Worm (Caenorhabditis elegans) whole organism, L4 larva: Measurements from ENCODE around the gene srw-60.
A peak's percentile ranks its signal among the peaks of the same experiment; 100 is the strongest.

ENCODE experiments used
- F10B5.3 ChIP-seq: sonication (generic microtip); optimal IDR thresholded peaks from 2 replicates; lab custom pipeline; 2016; ENCODE audit warnings: mild to moderate bottlenecking, missing genetic modification characterization, missing compliant biosample characterization
- F44E2.7 ChIP-seq: fragments of 200-800 bp; sonication (Bioruptor generic); IDR thresholded peaks from 2 replicates; pipeline ENCODE4 v2.1.2; 2022; ENCODE audit warnings: missing genetic modification characterization, missing compliant biosample characterization
- T20F7.1 ChIP-seq: fragments of 200-800 bp; sonication (Bioruptor generic); optimal IDR thresholded peaks from 2 replicates; lab custom pipeline; 2018; ENCODE audit warnings: mild to moderate bottlenecking, missing genetic modification characterization, missing compliant biosample characterization
- Y48G9A.11 ChIP-seq: fragments of 200-800 bp; sonication (Bioruptor generic); IDR thresholded peaks from 2 replicates; pipeline ENCODE4 v1.3.6; 2022; ENCODE audit warnings: missing genetic modification reagents, missing genetic modification characterization, missing compliant biosample characterization
- ZK546.5 ChIP-seq, 2 experiments: sonication (generic microtip); optimal IDR thresholded peaks; 2 replicates each; lab custom pipeline; 2017; ENCODE audit warnings: missing biosample characterization in 2 of 2, missing genetic modification characterization in 2 of 2
- aha-1 ChIP-seq: fragments of 150-350 bp; peaks from one replicate; lab custom pipeline; 2014; ENCODE audit warnings: missing biosample characterization, missing genetic modification characterization
- ama-1 ChIP-seq: fragments of 150-350 bp; optimal IDR thresholded peaks from 2 replicates; lab custom pipeline; 2014; ENCODE audit warnings: inconsistent platforms, mixed read lengths
- attf-4 ChIP-seq: sonication (generic microtip); optimal IDR thresholded peaks from 3 replicates; lab custom pipeline; 2017; ENCODE audit warnings: missing biosample characterization, missing genetic modification characterization
- ceh-20 ChIP-seq: fragments of 200-800 bp; sonication (Bioruptor generic); IDR thresholded peaks from 2 replicates; pipeline ENCODE4 v1.3.6; 2022; ENCODE audit warnings: missing genetic modification reagents, missing genetic modification characterization, missing compliant biosample characterization
- ceh-32 ChIP-seq: sonication (generic microtip); optimal IDR thresholded peaks from 2 replicates; lab custom pipeline; 2016; ENCODE audit warnings: mild to moderate bottlenecking, missing genetic modification characterization, missing compliant biosample characterization; ENCODE audit not compliant: poor library complexity
- ces-1 ChIP-seq: fragments of 150-350 bp; sonication (generic microtip); optimal IDR thresholded peaks from 4 replicates; lab custom pipeline; 2014; ENCODE audit warnings: missing biosample characterization, missing genetic modification reagents, missing genetic modification characterization
- cey-2 ChIP-seq: sonication (generic microtip); optimal IDR thresholded peaks from 3 replicates; lab custom pipeline; 2017; ENCODE audit warnings: missing genetic modification characterization, mild to moderate bottlenecking, missing compliant biosample characterization, antibody characterized with exemption, borderline replicate concordance; ENCODE audit not compliant: insufficient read depth
- ctbp-1 ChIP-seq: fragments of 200-800 bp; sonication (Bioruptor generic); IDR thresholded peaks from 2 replicates; pipeline ENCODE4 v1.3.6; 2022; ENCODE audit warnings: missing genetic modification reagents, missing genetic modification characterization, missing compliant biosample characterization
- daf-16 ChIP-seq, 3 experiments: sonication (generic microtip); optimal IDR thresholded peaks; 2 replicates each; lab custom pipeline; 2016 to 2017; ENCODE audit warnings: missing genetic modification characterization in 3 of 3, missing genetic modification reagents in 3 of 3, mild to moderate bottlenecking in 2 of 3, missing compliant biosample characterization in 2 of 3, missing biosample characterization in 1 of 3, moderate library complexity in 1 of 3
- dmd-6 ChIP-seq: fragments of 200-800 bp; sonication (Bioruptor generic); IDR thresholded peaks from 2 replicates; pipeline ENCODE4 v1.3.6; 2022; ENCODE audit warnings: missing genetic modification reagents, missing genetic modification characterization, missing compliant biosample characterization
- dpl-1 ChIP-seq: fragments of 150-350 bp; optimal IDR thresholded peaks from 2 replicates; lab custom pipeline; 2014; ENCODE audit warnings: missing biosample characterization, missing genetic modification reagents, missing genetic modification characterization
- egl-27 ChIP-seq: sonication (generic microtip); optimal IDR thresholded peaks from 3 replicates; lab custom pipeline; 2017; ENCODE audit warnings: missing biosample characterization, missing genetic modification reagents, missing genetic modification characterization
- fkh-10 ChIP-seq: fragments of 150-350 bp; optimal IDR thresholded peaks from 2 replicates; lab custom pipeline; 2014; ENCODE audit warnings: missing biosample characterization, missing genetic modification reagents, missing genetic modification characterization
- gei-8 ChIP-seq: fragments of 200-800 bp; sonication (Bioruptor generic); optimal IDR thresholded peaks from 2 replicates; lab custom pipeline; 2018; ENCODE audit warnings: mild to moderate bottlenecking, missing genetic modification characterization, missing compliant biosample characterization
- hif-1 ChIP-seq, 2 experiments: sonication (generic microtip); optimal IDR thresholded peaks; 2 replicates each; lab custom pipeline; 2016 to 2017; ENCODE audit warnings: missing compliant biosample characterization in 2 of 2, missing genetic modification characterization in 2 of 2, missing genetic modification reagents in 2 of 2, missing genotype in 2 of 2, mild to moderate bottlenecking in 1 of 2
- hlh-30 ChIP-seq: sonication (generic microtip); optimal IDR thresholded peaks from 2 replicates; lab custom pipeline; 2017; ENCODE audit warnings: antibody characterized with exemption, mild to moderate bottlenecking, missing genetic modification characterization, missing compliant biosample characterization; ENCODE audit not compliant: insufficient read depth
- hmg-1.1 ChIP-seq: fragments of 200-800 bp; sonication (Bioruptor generic); IDR thresholded peaks from 2 replicates; pipeline ENCODE4 v1.3.6; 2022; ENCODE audit warnings: missing genetic modification reagents, missing genetic modification characterization, missing compliant biosample characterization
- lim-7 ChIP-seq: fragments of 200-800 bp; sonication (Bioruptor generic); IDR thresholded peaks from 2 replicates; pipeline ENCODE4 v1.3.6; 2022; ENCODE audit warnings: missing genetic modification characterization, missing compliant biosample characterization
- lin-13 ChIP-seq: fragments of 150-350 bp; optimal IDR thresholded peaks from 2 replicates; lab custom pipeline; 2014; ENCODE audit warnings: missing biosample characterization, missing genetic modification reagents, missing genetic modification characterization
- lin-15B ChIP-seq: fragments of 150-350 bp; sonication (generic microtip); optimal IDR thresholded peaks from 3 replicates; lab custom pipeline; 2014; ENCODE audit warnings: missing biosample characterization, missing genetic modification characterization
- lin-38 ChIP-seq: fragments of 200-800 bp; sonication (Bioruptor generic); IDR thresholded peaks from 2 replicates; pipeline ENCODE4 v1.3.6; 2022; ENCODE audit warnings: missing genetic modification reagents, missing genetic modification characterization, missing compliant biosample characterization
- lin-39 ChIP-seq: fragments of 150-350 bp; optimal IDR thresholded peaks from 2 replicates; lab custom pipeline; 2014; ENCODE audit warnings: missing biosample characterization, missing genetic modification reagents, missing genetic modification characterization
- lir-3 ChIP-seq: sonication (generic microtip); optimal IDR thresholded peaks from 2 replicates; lab custom pipeline; 2016; ENCODE audit warnings: mild to moderate bottlenecking, missing genetic modification characterization, missing compliant biosample characterization
- lsy-2 ChIP-seq, 2 experiments: fragments of 150-350 bp in 1 of 2; sonication (generic microtip) in 1 of 2; optimal IDR thresholded peaks; 2 replicates each; lab custom pipeline; 2014 to 2017; ENCODE audit warnings: missing biosample characterization in 2 of 2, missing genetic modification characterization in 2 of 2
- madf-5 ChIP-seq, 2 experiments: fragments of 200-800 bp; sonication (Bioruptor generic); IDR thresholded peaks; 2 replicates each; pipeline ENCODE4 v1.3.6; 2022; ENCODE audit warnings: missing compliant biosample characterization in 2 of 2, missing genetic modification characterization in 2 of 2
- mdt-29 ChIP-seq: fragments of 200-800 bp; sonication (Bioruptor generic); IDR thresholded peaks from 2 replicates; pipeline ENCODE4 v1.3.6; 2022; ENCODE audit warnings: missing genetic modification reagents, missing genetic modification characterization, missing compliant biosample characterization
- mes-2 ChIP-seq: sonication (generic microtip); optimal IDR thresholded peaks from 2 replicates; lab custom pipeline; 2016; ENCODE audit warnings: missing genotype, mild to moderate bottlenecking, missing genetic modification characterization, missing compliant biosample characterization; ENCODE audit not compliant: poor library complexity, severe bottlenecking
- nhr-25 ChIP-seq: sonication (generic microtip); optimal IDR thresholded peaks from 2 replicates; lab custom pipeline; 2017; ENCODE audit warnings: missing genetic modification characterization, mild to moderate bottlenecking, missing compliant biosample characterization, antibody characterized with exemption, moderate library complexity, borderline replicate concordance; ENCODE audit not compliant: insufficient read depth
- nhr-41 ChIP-seq: fragments of 200-800 bp; sonication (Bioruptor generic); IDR thresholded peaks from 2 replicates; pipeline ENCODE4 v1.3.6; 2022; ENCODE audit warnings: missing genetic modification reagents, missing genetic modification characterization, missing compliant biosample characterization
- nhr-48 ChIP-seq: sonication (generic microtip); optimal IDR thresholded peaks from 2 replicates; lab custom pipeline; 2016; ENCODE audit warnings: mild to moderate bottlenecking, missing genetic modification characterization, missing compliant biosample characterization
- nhr-77 ChIP-seq: fragments of 150-350 bp; optimal IDR thresholded peaks from 2 replicates; lab custom pipeline; 2014; ENCODE audit warnings: missing biosample characterization, missing genetic modification characterization
- sdz-12 ChIP-seq: fragments of 200-800 bp; sonication (Bioruptor generic); optimal IDR thresholded peaks from 2 replicates; lab custom pipeline; 2018; ENCODE audit warnings: mild to moderate bottlenecking, missing genetic modification characterization, missing compliant biosample characterization
- set-16 ChIP-seq: fragments of 200-800 bp; sonication (Bioruptor generic); IDR thresholded peaks from 2 replicates; pipeline ENCODE4 v1.3.6; 2022; ENCODE audit warnings: missing genetic modification reagents, missing genetic modification characterization, missing compliant biosample characterization
- skn-1 ChIP-seq: fragments of 150-350 bp; optimal IDR thresholded peaks from 2 replicates; lab custom pipeline; 2014; ENCODE audit warnings: missing biosample characterization, missing genetic modification characterization
- spr-1 ChIP-seq: sonication (generic microtip); optimal IDR thresholded peaks from 2 replicates; lab custom pipeline; 2016; ENCODE audit warnings: mild to moderate bottlenecking, missing genetic modification characterization, missing compliant biosample characterization
- spr-3 ChIP-seq: fragments of 200-800 bp; sonication (Bioruptor generic); optimal IDR thresholded peaks from 2 replicates; lab custom pipeline; 2018; ENCODE audit warnings: mild to moderate bottlenecking, missing genetic modification characterization, missing compliant biosample characterization
- unc-130 ChIP-seq: sonication (generic microtip); optimal IDR thresholded peaks from 2 replicates; lab custom pipeline; 2016; ENCODE audit warnings: missing genetic modification reagents, missing genetic modification characterization, missing compliant biosample characterization
- vab-7 ChIP-seq: fragments of 200-800 bp; sonication (Bioruptor generic); IDR thresholded peaks from 2 replicates; pipeline ENCODE4 v1.3.6; 2022; ENCODE audit warnings: missing genetic modification reagents, missing genetic modification characterization, missing compliant biosample characterization
- zag-1 ChIP-seq: fragments of 150-350 bp; optimal IDR thresholded peaks from 2 replicates; lab custom pipeline; 2014; ENCODE audit warnings: missing biosample characterization, missing genetic modification characterization
- zfp-2 ChIP-seq: sonication (generic microtip); optimal IDR thresholded peaks from 2 replicates; lab custom pipeline; 2016; ENCODE audit warnings: mild to moderate bottlenecking, missing genetic modification characterization, missing compliant biosample characterization
- zip-11 ChIP-seq: fragments of 200-800 bp; sonication (Bioruptor generic); IDR thresholded peaks from 2 replicates; pipeline ENCODE4 v1.3.6; 2022; ENCODE audit warnings: missing genetic modification characterization, missing compliant biosample characterization
- ztf-11 ChIP-seq: fragments of 150-350 bp; optimal IDR thresholded peaks from 2 replicates; lab custom pipeline; 2014; ENCODE audit warnings: missing biosample characterization, missing genetic modification characterization
- ztf-7 ChIP-seq: fragments of 150-350 bp; optimal IDR thresholded peaks from 2 replicates; lab custom pipeline; 2014; ENCODE audit warnings: missing biosample characterization, missing genetic modification characterization

srw-60 gene

ce11 chrII:2920234-2920633, 38.2 kb upstream of the srw-60 start:
- TF ChIP-seq lim-7 (GFP tag; lab: Robert Waterston, UW) (no peak), aha-1 (tag; lab: Kevin White, UChicago) (peak; percentile 7), vab-7 (GFP tag; lab: Robert Waterston, UW) (no peak), zfp-2 (tag; lab: Kevin White, UChicago) (no peak), hlh-30 (tag; lab: Kevin White, UChicago) (no peak), spr-1 (no peak), dmd-6 (GFP tag; lab: Robert Waterston, UW) (no peak), madf-5 (GFP tag; IDR thresholded peaks at IDR 0.05; lab: Robert Waterston, UW) (no peak), zip-11 (no peak), ceh-32 (tag; lab: Kevin White, UChicago) (no peak), lin-13 (GFP tag; lab: Kevin White, UChicago) (no peak), egl-27 (no peak), set-16 (GFP tag; lab: Robert Waterston, UW) (peak; percentile 94), attf-4 (tag; lab: Kevin White, UChicago) (no peak)
- TF ChIP-seq, all 104 proteins: peak for 2

ce11 chrII:2920817-2921458, 37.5 kb upstream of the srw-60 start:
- no peak for TF ChIP-seq sdz-12 (GFP tag; lab: Kevin White, UChicago)
- TF ChIP-seq fkh-10, result peak; percentile 28
- TF ChIP-seq ama-1 (lab: Kevin White, UChicago), result peak; percentile 45
- TF ChIP-seq zag-1, result no peak
- TF ChIP-seq ZK546.5 (tag; optimal IDR thresholded peaks at IDR 0.05; lab: Kevin White, UChicago), result no peak
- no peak for TF ChIP-seq cey-2 (tag; lab: Kevin White, UChicago)
- no peak for TF ChIP-seq madf-5 (GFP tag; IDR thresholded peaks at IDR 0.05; lab: Robert Waterston, UW)
- TF ChIP-seq mdt-29 (GFP tag; lab: Robert Waterston, UW), result peak; percentile 83
- TF ChIP-seq mes-2 (tag; lab: Kevin White, UChicago), result peak; percentile 69
- peak; percentile 70 for TF ChIP-seq lin-38 (GFP tag; lab: Robert Waterston, UW)
- TF ChIP-seq Y48G9A.11 (GFP tag; lab: Robert Waterston, UW), result no peak
- TF ChIP-seq nhr-48, result peak; percentile 60
- TF ChIP-seq ctbp-1 (GFP tag; lab: Robert Waterston, UW), result no peak
- TF ChIP-seq gei-8 (GFP tag; lab: Kevin White, UChicago), result no peak
- TF ChIP-seq daf-16 (GFP tag; optimal IDR thresholded peaks at IDR 0.05; lab: Kevin White, UChicago), result peak; percentile 4 to 40
- TF ChIP-seq daf-16 (tag; optimal IDR thresholded peaks at IDR 0.05; lab: Kevin White, UChicago), result peak; percentile 58
- no peak for TF ChIP-seq set-16 (GFP tag; lab: Robert Waterston, UW)
- TF ChIP-seq hif-1 (tag; optimal IDR thresholded peaks at IDR 0.05; lab: Kevin White, UChicago), result peak in 1 of 2 experiments; percentile 7
- no peak for TF ChIP-seq attf-4 (tag; lab: Kevin White, UChicago)
- TF ChIP-seq skn-1 (tag; lab: Kevin White, UChicago), result no peak
- TF ChIP-seq nhr-77 (tag; lab: Kevin White, UChicago), result no peak
- peak; percentile 18 for TF ChIP-seq F10B5.3 (tag; lab: Kevin White, UChicago)
- TF ChIP-seq nhr-41 (GFP tag; lab: Robert Waterston, UW), result no peak
- no peak for TF ChIP-seq F44E2.7 (GFP tag; lab: Robert Waterston, UW)
- no peak for TF ChIP-seq ztf-11
- TF ChIP-seq ztf-7, result no peak
- peak; percentile 49 for TF ChIP-seq dmd-6 (GFP tag; lab: Robert Waterston, UW)
- TF ChIP-seq unc-130 (GFP tag; lab: Kevin White, UChicago), result peak; percentile 64
- TF ChIP-seq lsy-2 (tag; optimal IDR thresholded peaks at IDR 0.05; lab: Kevin White, UChicago), result peak in 1 of 2 experiments; percentile 55
- no peak for TF ChIP-seq lir-3 (tag; lab: Kevin White, UChicago)
- no peak for TF ChIP-seq lin-15B
- no peak for TF ChIP-seq ces-1 (GFP tag; lab: Kevin White, UChicago)
- no peak for TF ChIP-seq spr-3 (GFP tag; lab: Kevin White, UChicago)
- no peak for TF ChIP-seq lin-39 (tag; lab: Kevin White, UChicago)
- peak; percentile 79 for TF ChIP-seq hmg-1.1
- TF ChIP-seq dpl-1 (GFP tag; lab: Kevin White, UChicago), result peak; percentile 16
- no peak for TF ChIP-seq nhr-25 (tag; lab: Kevin White, UChicago)
- no peak for TF ChIP-seq ceh-20
- no peak for TF ChIP-seq T20F7.1 (GFP tag; lab: Kevin White, UChicago)
